Worm (Caenorhabditis elegans) whole organism, early embryonic: ENCODE results near the gene srbc-14.

Experiments used
- B0310.2 ChIP-seq: sonication (generic microtip); optimal IDR thresholded peaks from 2 replicates; lab custom pipeline; 2016; ENCODE audit warnings: mild to moderate bottlenecking, missing genetic modification characterization, missing compliant biosample characterization
- aly-1 ChIP-seq: sonication (generic microtip); optimal IDR thresholded peaks from 2 replicates; lab custom pipeline; 2016; ENCODE audit warnings: missing genetic modification characterization, missing compliant biosample characterization
- ama-1 ChIP-seq: fragments of 150-350 bp; optimal IDR thresholded peaks from 2 replicates; lab custom pipeline; 2014
- ceh-13 ChIP-seq: fragments of 200-800 bp; sonication (Bioruptor generic); optimal IDR thresholded peaks from 2 replicates; lab custom pipeline; 2018; ENCODE audit warnings: mild to moderate bottlenecking, missing genetic modification characterization, missing compliant biosample characterization
- ets-7 ChIP-seq: sonication (generic microtip); optimal IDR thresholded peaks from 2 replicates; lab custom pipeline; 2016; ENCODE audit warnings: missing genotype, missing genetic modification characterization, missing compliant biosample characterization
- flt-1 ChIP-seq: fragments of 200-800 bp; sonication (Bioruptor generic); IDR thresholded peaks from 2 replicates; pipeline ENCODE4 v1.3.6; 2022; ENCODE audit warnings: missing genetic modification characterization, missing compliant biosample characterization
- hmbx-1 ChIP-seq: sonication (generic microtip); optimal IDR thresholded peaks from 2 replicates; lab custom pipeline; 2016; ENCODE audit warnings: mild to moderate bottlenecking, missing genetic modification characterization, missing compliant biosample characterization
- hmg-4 ChIP-seq: fragments of 200-800 bp; sonication (Bioruptor generic); optimal IDR thresholded peaks from 2 replicates; lab custom pipeline; 2018; ENCODE audit warnings: mild to moderate bottlenecking, missing genetic modification characterization, missing compliant biosample characterization
- pes-1 ChIP-seq: fragments of 200-800 bp; sonication (Bioruptor generic); IDR thresholded peaks from 2 replicates; pipeline ENCODE4 v1.3.6; 2022; ENCODE audit warnings: missing genetic modification reagents, missing genetic modification characterization, missing compliant biosample characterization
- sea-1 ChIP-seq: fragments of 200-800 bp; sonication (Bioruptor generic); conservative IDR thresholded peaks from 2 replicates; pipeline ENCODE4 v1.3.6; 2022; ENCODE audit warnings: missing genetic modification characterization, missing compliant biosample characterization
- tbx-11 ChIP-seq: fragments of 200-800 bp; sonication (Bioruptor generic); IDR thresholded peaks from 2 replicates; pipeline ENCODE4 v1.3.6; 2022; ENCODE audit warnings: missing genetic modification characterization, missing compliant biosample characterization
- tbx-37 ChIP-seq: fragments of 200-800 bp; sonication (Bioruptor generic); conservative IDR thresholded peaks from 2 replicates; pipeline ENCODE4 v1.3.6; 2022; ENCODE audit warnings: missing genetic modification reagents, missing genetic modification characterization, missing compliant biosample characterization

ce11 chrV:17092262-17092661 lies 20.8 kb upstream of the srbc-14 start, which contains the start of gene ZK218.1:
- TF ChIP-seq sea-1 (no peak), aly-1 (no peak), flt-1 (GFP tag; lab: Robert Waterston, UW) (no peak), ama-1 (lab: Kevin White, UChicago) (no peak), pes-1 (GFP tag; lab: Robert Waterston, UW) (no peak), B0310.2 (no peak), tbx-11 (no peak), hmbx-1 (tag; lab: Kevin White, UChicago) (no peak), ets-7 (tag; lab: Kevin White, UChicago) (no peak), tbx-37 (GFP tag; lab: Robert Waterston, UW) (no peak), hmg-4 (GFP tag; lab: Kevin White, UChicago) (no peak), ceh-13 (no peak)
